Fruit fly (Drosophila melanogaster) whole organism, embryonic: ENCODE data around the gene phol.

Source experiments
- Atf3 ChIP-seq: fragments of 200-800 bp; sonication (Bioruptor generic); optimal IDR thresholded peaks from 3 replicates; lab custom pipeline; 2016; ENCODE audit warnings: missing biosample characterization, missing genetic modification characterization
- BtbVII ChIP-seq: fragments of 200-800 bp; sonication (Bioruptor generic); optimal IDR thresholded peaks from 3 replicates; lab custom pipeline; 2017; ENCODE audit warnings: missing biosample characterization, mild to moderate bottlenecking, missing genetic modification characterization
- CG10209 ChIP-seq: fragments of 200-800 bp; sonication (Bioruptor generic); optimal IDR thresholded peaks from 3 replicates; lab custom pipeline; 2017; ENCODE audit warnings: missing biosample characterization, mild to moderate bottlenecking, missing genetic modification characterization, missing genetic modification reagents
- CG10654 ChIP-seq: fragments of 200-800 bp; sonication (Bioruptor generic); optimal IDR thresholded peaks from 2 replicates; lab custom pipeline; 2016; ENCODE audit warnings: missing biosample characterization, missing genetic modification characterization
- CG13296 ChIP-seq: fragments of 200-800 bp; sonication (Bioruptor generic); optimal IDR thresholded peaks from 3 replicates; lab custom pipeline; 2018; ENCODE audit warnings: missing biosample characterization, mild to moderate bottlenecking, missing genetic modification characterization
- CG1647 ChIP-seq: fragments of 200-800 bp; sonication (Bioruptor generic); optimal IDR thresholded peaks from 3 replicates; lab custom pipeline; 2016; ENCODE audit warnings: missing biosample characterization, missing genetic modification characterization
- CG16863 ChIP-seq: fragments of 200-800 bp; sonication (Bioruptor generic); optimal IDR thresholded peaks from 3 replicates; lab custom pipeline; 2016; ENCODE audit warnings: missing biosample characterization, missing genetic modification characterization
- CG17186 ChIP-seq: fragments of 200-800 bp; sonication (Bioruptor generic); optimal IDR thresholded peaks from 3 replicates; lab custom pipeline; 2017; ENCODE audit warnings: missing biosample characterization, missing genetic modification reagents, missing genetic modification characterization
- CG18476 ChIP-seq: fragments of 200-800 bp; sonication (Bioruptor generic); optimal IDR thresholded peaks from 2 replicates; lab custom pipeline; 2016; ENCODE audit warnings: missing biosample characterization, mild to moderate bottlenecking, missing genetic modification characterization
- CG2116 ChIP-seq: fragments of 200-800 bp; sonication (Bioruptor generic); optimal IDR thresholded peaks from 3 replicates; lab custom pipeline; 2018; ENCODE audit warnings: missing biosample characterization, mild to moderate bottlenecking, missing genetic modification characterization
- CG2120 ChIP-seq: fragments of 200-800 bp; sonication (Bioruptor generic); optimal IDR thresholded peaks from 3 replicates; lab custom pipeline; 2016; ENCODE audit warnings: missing biosample characterization, missing genetic modification characterization
- CG3163 ChIP-seq: fragments of 200-800 bp; sonication (Bioruptor generic); optimal IDR thresholded peaks from 3 replicates; lab custom pipeline; 2016; ENCODE audit warnings: missing biosample characterization, missing genetic modification characterization
- CG3838 ChIP-seq: fragments of 200-800 bp; sonication (Bioruptor generic); optimal IDR thresholded peaks from 3 replicates; lab custom pipeline; 2016; ENCODE audit warnings: missing biosample characterization, missing genetic modification characterization
- CG4424 ChIP-seq: fragments of 200-800 bp; sonication (Bioruptor generic); optimal IDR thresholded peaks from 3 replicates; lab custom pipeline; 2016; ENCODE audit warnings: missing biosample characterization, missing genetic modification characterization
- CG4617 ChIP-seq: fragments of 200-800 bp; sonication (Bioruptor generic); optimal IDR thresholded peaks from 3 replicates; lab custom pipeline; 2016; ENCODE audit warnings: missing biosample characterization, missing genetic modification characterization, borderline replicate concordance
- CG4707 ChIP-seq: fragments of 200-800 bp; sonication (Bioruptor generic); optimal IDR thresholded peaks from 2 replicates; lab custom pipeline; 2018; ENCODE audit warnings: missing biosample characterization, mild to moderate bottlenecking, missing genetic modification characterization, moderate library complexity
- CG4820 ChIP-seq: fragments of 200-800 bp; sonication (Bioruptor generic); optimal IDR thresholded peaks from 3 replicates; lab custom pipeline; 2016; ENCODE audit warnings: missing biosample characterization, missing genetic modification characterization
- CG5953 ChIP-seq: fragments of 200-800 bp; sonication (Bioruptor generic); IDR thresholded peaks from 2 replicates; pipeline ENCODE4 v1.3.6; 2022; ENCODE audit warnings: missing biosample characterization, missing genetic modification characterization
- CG6854 ChIP-seq: fragments of 200-800 bp; sonication (Bioruptor generic); optimal IDR thresholded peaks from 3 replicates; lab custom pipeline; 2017; ENCODE audit warnings: missing biosample characterization, mild to moderate bottlenecking, missing genetic modification characterization
- CG7556 ChIP-seq: fragments of 200-800 bp; sonication (Bioruptor generic); optimal IDR thresholded peaks from 2 replicates; lab custom pipeline; 2017; ENCODE audit warnings: missing biosample characterization, mild to moderate bottlenecking, missing genetic modification characterization
- CG7745 ChIP-seq: fragments of 200-800 bp; sonication (Bioruptor generic); optimal IDR thresholded peaks from 2 replicates; lab custom pipeline; 2018; ENCODE audit warnings: missing biosample characterization, mild to moderate bottlenecking, missing genetic modification characterization, moderate library complexity
- CG9215 ChIP-seq: fragments of 200-800 bp; sonication (Bioruptor generic); IDR thresholded peaks from 2 replicates; pipeline ENCODE4 v1.3.6; 2022; ENCODE audit warnings: missing biosample characterization, missing genetic modification characterization
- CG9876 ChIP-seq: fragments of 200-800 bp; sonication (Bioruptor generic); optimal IDR thresholded peaks from 2 replicates; lab custom pipeline; 2016; ENCODE audit warnings: missing biosample characterization, missing genetic modification characterization
- Drgx ChIP-seq: fragments of 200-800 bp; sonication (Bioruptor generic); IDR thresholded peaks from 2 replicates; pipeline ENCODE4 v1.3.6; 2022; ENCODE audit warnings: missing biosample characterization, missing genetic modification characterization
- Hand ChIP-seq: fragments of 200-800 bp; sonication (Bioruptor generic); optimal IDR thresholded peaks from 2 replicates; lab custom pipeline; 2017; ENCODE audit warnings: mild to moderate bottlenecking, missing biosample characterization, missing genetic modification reagents, missing genetic modification characterization
- Hr3 ChIP-seq: fragments of 200-800 bp; sonication (Bioruptor generic); optimal IDR thresholded peaks from 3 replicates; lab custom pipeline; 2016; ENCODE audit warnings: missing biosample characterization, missing genetic modification characterization
- Hsf ChIP-seq: fragments of 200-800 bp; sonication (Bioruptor generic); optimal IDR thresholded peaks from 3 replicates; lab custom pipeline; 2016; ENCODE audit warnings: missing biosample characterization, missing genetic modification characterization
- Jarid2 ChIP-seq: fragments of 200-800 bp; sonication (Bioruptor generic); optimal IDR thresholded peaks from 3 replicates; lab custom pipeline; 2017; ENCODE audit warnings: mild to moderate bottlenecking, missing biosample characterization, missing genetic modification reagents, missing genetic modification characterization
- Lim3 ChIP-seq: fragments of 200-800 bp; sonication (Bioruptor generic); IDR thresholded peaks from 2 replicates; pipeline ENCODE4 v1.3.6; 2022; ENCODE audit warnings: missing biosample characterization, missing genetic modification characterization
- PHDP ChIP-seq: fragments of 200-800 bp; sonication (Bioruptor generic); optimal IDR thresholded peaks from 3 replicates; lab custom pipeline; 2018; ENCODE audit warnings: missing biosample characterization, mild to moderate bottlenecking, missing genetic modification characterization, moderate library complexity
- Sry-δ ChIP-seq: fragments of 200-800 bp; sonication (Bioruptor generic); optimal IDR thresholded peaks from 2 replicates; lab custom pipeline; 2016; ENCODE audit warnings: missing biosample characterization, missing genetic modification characterization
- Trl ChIP-seq, 3 experiments: fragments of >200 bp in 2 of 3; fragments of 200-800 bp in 1 of 3; sonication (Bioruptor generic) in 1 of 3; optimal IDR thresholded peaks; 2 replicates in 1 of 3; 3 replicates in 2 of 3; lab custom pipeline; 2016 to 2017; ENCODE audit warnings: missing biosample characterization in 1 of 3, missing genetic modification characterization in 1 of 3
- ara ChIP-seq: fragments of 200-800 bp; sonication (Bioruptor generic); IDR thresholded peaks from 2 replicates; pipeline ENCODE4 v1.3.6; 2022; ENCODE audit warnings: missing biosample characterization, missing genetic modification characterization
- bigmax ChIP-seq: fragments of 200-800 bp; sonication (Bioruptor generic); optimal IDR thresholded peaks from 2 replicates; lab custom pipeline; 2018; ENCODE audit warnings: missing biosample characterization, mild to moderate bottlenecking, missing genetic modification characterization
- bsh ChIP-seq, 2 experiments: fragments of 200-800 bp; sonication (Bioruptor generic); optimal IDR thresholded peaks; 2 replicates each; lab custom pipeline; 2017 to 2018; ENCODE audit warnings: mild to moderate bottlenecking in 2 of 2, missing biosample characterization in 2 of 2, missing genetic modification characterization in 2 of 2, moderate library complexity in 1 of 2
- chinmo ChIP-seq: fragments of 200-800 bp; sonication (Bioruptor generic); IDR thresholded peaks from 4 replicates; pipeline ENCODE4 v1.3.6; 2022; ENCODE audit warnings: missing biosample characterization, missing genetic modification characterization; ENCODE audit not compliant: partially characterized antibody
- chm ChIP-seq: fragments of 200-800 bp; sonication (Bioruptor generic); IDR thresholded peaks from 2 replicates; pipeline ENCODE4 v1.3.6; 2022; ENCODE audit warnings: missing biosample characterization, missing genetic modification characterization
- gcm2 ChIP-seq: fragments of 200-800 bp; sonication (Bioruptor generic); optimal IDR thresholded peaks from 2 replicates; lab custom pipeline; 2016; ENCODE audit warnings: missing biosample characterization, missing genetic modification characterization
- gsb-n ChIP-seq: fragments of 200-800 bp; sonication (Bioruptor generic); optimal IDR thresholded peaks from 3 replicates; lab custom pipeline; 2018; ENCODE audit warnings: missing biosample characterization, mild to moderate bottlenecking, missing genetic modification characterization
- her ChIP-seq: fragments of 200-800 bp; sonication (Bioruptor generic); optimal IDR thresholded peaks from 2 replicates; lab custom pipeline; 2016; ENCODE audit warnings: missing biosample characterization, missing genetic modification characterization
- lilli ChIP-seq: fragments of 200-800 bp; sonication (Bioruptor generic); optimal IDR thresholded peaks from 3 replicates; lab custom pipeline; 2016; ENCODE audit warnings: missing biosample characterization, missing genetic modification characterization
- nom ChIP-seq: fragments of 200-800 bp; sonication (Bioruptor generic); optimal IDR thresholded peaks from 2 replicates; lab custom pipeline; 2017; ENCODE audit warnings: missing biosample characterization, missing genetic modification characterization, mild to moderate bottlenecking, moderate library complexity, missing genetic modification reagents
- pfk ChIP-seq: fragments of 200-800 bp; sonication (Bioruptor generic); optimal IDR thresholded peaks from 2 replicates; lab custom pipeline; 2018; ENCODE audit warnings: missing biosample characterization, mild to moderate bottlenecking, missing genetic modification characterization, moderate library complexity
- sima ChIP-seq: fragments of 200-800 bp; sonication (Bioruptor generic); optimal IDR thresholded peaks from 2 replicates; lab custom pipeline; 2016; ENCODE audit warnings: missing biosample characterization, missing genetic modification characterization
- slou ChIP-seq: fragments of 200-800 bp; sonication (Bioruptor generic); optimal IDR thresholded peaks from 3 replicates; lab custom pipeline; 2016; ENCODE audit warnings: missing biosample characterization, missing genetic modification characterization
- tll ChIP-seq, 2 experiments: fragments of 200-800 bp in 1 of 2; fragments of >200 bp in 1 of 2; sonication (Bioruptor generic) in 1 of 2; optimal IDR thresholded peaks; 2 replicates each; lab custom pipeline; 2017 to 2019; ENCODE audit warnings: missing biosample characterization in 2 of 2, missing genetic modification characterization in 2 of 2, mild to moderate bottlenecking in 1 of 2, moderate library complexity in 1 of 2
- z ChIP-seq: fragments of 200-800 bp; sonication (Bioruptor generic); IDR thresholded peaks from 3 replicates; pipeline ENCODE4 v1.3.6; 2022; ENCODE audit warnings: missing biosample characterization, missing genetic modification characterization
- zen2 ChIP-seq: fragments of 200-800 bp; sonication (Bioruptor generic); IDR thresholded peaks from 3 replicates; pipeline ENCODE4 v1.3.6; 2022; ENCODE audit warnings: missing biosample characterization, missing genetic modification characterization; ENCODE audit not compliant: partially characterized antibody

phol gene

dm6 chr3L:9429665-9430607, 26.1 kb downstream of the phol start, which contains the start of the genes RpS17 and MTF-1 (continued):
- peak; percentile 60 for TF ChIP-seq CG4617 (GFP tag; lab: Kevin White, UChicago)
- TF ChIP-seq Drgx: no peak
- TF ChIP-seq CG4424 (GFP tag; lab: Kevin White, UChicago): peak; percentile 18
- TF ChIP-seq PHDP (tag; lab: Kevin White, UChicago): peak; percentile 66
- peak; percentile 80 for TF ChIP-seq nom (GFP tag; lab: Kevin White, UChicago)
- no peak; the same call in 1 of the 2 replicates for TF ChIP-seq CG5953
- TF ChIP-seq CG2120: peak; percentile 15
- no peak for TF ChIP-seq CG10654 (GFP tag; lab: Kevin White, UChicago)
- TF ChIP-seq pfk: peak; percentile 23
- TF ChIP-seq chm (GFP tag; lab: Robert Waterston, UW): peak; percentile 80
- peak; percentile 69 for TF ChIP-seq CG4707 (GFP tag; lab: Kevin White, UChicago)
- no peak for TF ChIP-seq her (GFP tag; lab: Kevin White, UChicago)
- no peak for TF ChIP-seq CG17186 (GFP tag; lab: Kevin White, UChicago)
- TF ChIP-seq ara (GFP tag; lab: Robert Waterston, UW): no peak
- no peak for TF ChIP-seq CG18476
- no peak for TF ChIP-seq CG1647 (GFP tag; lab: Kevin White, UChicago)
- no peak for TF ChIP-seq gcm2 (GFP tag; lab: Kevin White, UChicago)
- peak; percentile 38 for TF ChIP-seq gsb-n
- peak; percentile 22 for TF ChIP-seq CG7556
- no peak for TF ChIP-seq CG7745 (tag; lab: Kevin White, UChicago)
- TF ChIP-seq Jarid2 (GFP tag; lab: Kevin White, UChicago): peak; percentile 70
- TF ChIP-seq CG6854 (GFP tag; lab: Kevin White, UChicago): peak; percentile 41
- TF ChIP-seq CG3163 (GFP tag; lab: Kevin White, UChicago): peak; percentile 39
- TF ChIP-seq CG10209 (GFP tag; lab: Kevin White, UChicago): peak; percentile 66
- TF ChIP-seq lilli (GFP tag; lab: Kevin White, UChicago): no peak
- peak; percentile 37 for TF ChIP-seq Hand (GFP tag; lab: Kevin White, UChicago)
- TF ChIP-seq Trl (optimal IDR thresholded peaks at IDR 0.05; lab: Kevin White, UChicago): no peak
- TF ChIP-seq Trl (GFP tag; optimal IDR thresholded peaks at IDR 0.05; lab: Kevin White, UChicago): peak; percentile 20
- TF ChIP-seq CG9215 (GFP tag; lab: Robert Waterston, UW): no peak
- no peak for TF ChIP-seq tll (GFP tag; optimal IDR thresholded peaks at IDR 0.05; lab: Kevin White, UChicago)
- TF ChIP-seq BtbVII: peak; percentile 60
- no peak for TF ChIP-seq CG3838 (GFP tag; lab: Kevin White, UChicago)
- no peak for TF ChIP-seq CG16863 (GFP tag; lab: Kevin White, UChicago)
- no peak for TF ChIP-seq sima
- TF ChIP-seq CG4820 (GFP tag; lab: Kevin White, UChicago): no peak
- TF ChIP-seq zen2: no peak
- TF ChIP-seq Lim3 (GFP tag; lab: Robert Waterston, UW): no peak
- TF ChIP-seq CG13296: peak; percentile 58
- peak; percentile 28 for TF ChIP-seq Sry-δ (GFP tag; lab: Kevin White, UChicago)
- TF ChIP-seq Hsf (GFP tag; lab: Kevin White, UChicago): peak; percentile 63
- peak; percentile 17 for TF ChIP-seq Hr3 (GFP tag; lab: Kevin White, UChicago)
- no peak for TF ChIP-seq chinmo
- TF ChIP-seq slou (GFP tag; lab: Kevin White, UChicago): peak; percentile 53
- TF ChIP-seq Atf3 (GFP tag; lab: Kevin White, UChicago): peak; percentile 41
- TF ChIP-seq bsh (GFP tag; optimal IDR thresholded peaks at IDR 0.05; lab: Kevin White, UChicago): peak; percentile 45 to 49
- TF ChIP-seq CG9876 (GFP tag; lab: Kevin White, UChicago): peak; percentile 32
- TF ChIP-seq bigmax: no peak
- TF ChIP-seq CG2116: peak; percentile 64
- no peak for TF ChIP-seq z (GFP tag; lab: Robert Waterston, UW)
